Fruit fly (Drosophila melanogaster) whole organism, embryonic: ENCODE measurements around the gene Cht5.

Experiments
- C15 ChIP-seq: fragments of 200-800 bp; sonication (Bioruptor generic); IDR thresholded peaks from 3 replicates; pipeline ENCODE4 v1.3.6; 2022; ENCODE audit warnings: missing biosample characterization, missing genetic modification characterization
- CG10366 ChIP-seq: fragments of 200-800 bp; sonication (Bioruptor generic); IDR thresholded peaks from 2 replicates; pipeline ENCODE4 v1.3.6; 2022; ENCODE audit warnings: missing biosample characterization, missing genetic modification characterization
- CG10959 ChIP-seq: fragments of 200-800 bp; sonication (Bioruptor generic); IDR thresholded peaks from 2 replicates; pipeline ENCODE4 v1.3.6; 2022; ENCODE audit warnings: missing biosample characterization, missing genetic modification characterization
- CG10979 ChIP-seq: fragments of 200-800 bp; sonication (Bioruptor generic); optimal IDR thresholded peaks from 2 replicates; lab custom pipeline; 2018; ENCODE audit warnings: missing biosample characterization, mild to moderate bottlenecking, missing genetic modification characterization, moderate library complexity
- CG11560 ChIP-seq: fragments of 200-800 bp; sonication (Bioruptor generic); IDR thresholded peaks from 3 replicates; pipeline ENCODE4 v1.3.6; 2022; ENCODE audit warnings: missing biosample characterization, missing genetic modification characterization
- CG11696 ChIP-seq: fragments of 200-800 bp; sonication (Bioruptor generic); IDR thresholded peaks from 2 replicates; pipeline ENCODE4 v1.3.6; 2022; ENCODE audit warnings: missing biosample characterization, missing genetic modification characterization
- CG15073 ChIP-seq: fragments of 200-800 bp; sonication (Bioruptor generic); optimal IDR thresholded peaks from 2 replicates; lab custom pipeline; 2016; ENCODE audit warnings: missing biosample characterization, missing genetic modification characterization
- CG15269 ChIP-seq: fragments of 200-800 bp; sonication (Bioruptor generic); optimal IDR thresholded peaks from 2 replicates; lab custom pipeline; 2018; ENCODE audit warnings: missing biosample characterization, mild to moderate bottlenecking, missing genetic modification characterization, moderate library complexity
- CG15514 ChIP-seq: fragments of 200-800 bp; sonication (Bioruptor generic); optimal IDR thresholded peaks from 3 replicates; lab custom pipeline; 2017; ENCODE audit warnings: missing biosample characterization, missing genetic modification characterization, mild to moderate bottlenecking, moderate library complexity, missing genetic modification reagents
- CG18599 ChIP-seq: fragments of 200-800 bp; sonication (Bioruptor generic); optimal IDR thresholded peaks from 3 replicates; lab custom pipeline; 2017; ENCODE audit warnings: missing biosample characterization, missing genetic modification characterization, mild to moderate bottlenecking, moderate library complexity, missing genetic modification reagents
- CG6683 ChIP-seq: fragments of 200-800 bp; sonication (Bioruptor generic); optimal IDR thresholded peaks from 2 replicates; lab custom pipeline; 2017; ENCODE audit warnings: missing biosample characterization, mild to moderate bottlenecking, missing genetic modification characterization, missing genetic modification reagents
- CG6854 ChIP-seq: fragments of 200-800 bp; sonication (Bioruptor generic); optimal IDR thresholded peaks from 3 replicates; lab custom pipeline; 2017; ENCODE audit warnings: missing biosample characterization, mild to moderate bottlenecking, missing genetic modification characterization
- CG7372 ChIP-seq: fragments of 200-800 bp; sonication (Bioruptor generic); IDR thresholded peaks from 2 replicates; pipeline ENCODE4 v1.3.6; 2022; ENCODE audit warnings: missing biosample characterization, missing genetic modification characterization
- CG8089 ChIP-seq: fragments of 200-800 bp; sonication (Bioruptor generic); optimal IDR thresholded peaks from 3 replicates; lab custom pipeline; 2016; ENCODE audit warnings: missing biosample characterization, missing genetic modification characterization
- CG8388 ChIP-seq: fragments of 200-800 bp; sonication (Bioruptor generic); optimal IDR thresholded peaks from 2 replicates; lab custom pipeline; 2019; ENCODE audit warnings: missing biosample characterization, mild to moderate bottlenecking, missing genetic modification characterization, moderate library complexity
- CHES-1-like ChIP-seq: fragments of 200-800 bp; sonication (Bioruptor generic); optimal IDR thresholded peaks from 2 replicates; lab custom pipeline; 2016; ENCODE audit warnings: missing biosample characterization, missing genetic modification characterization
- D19B ChIP-seq: fragments of 200-800 bp; sonication (Bioruptor generic); optimal IDR thresholded peaks from 2 replicates; lab custom pipeline; 2017; ENCODE audit warnings: missing biosample characterization, mild to moderate bottlenecking, missing genetic modification characterization
- Ets97D ChIP-seq: fragments of 200-800 bp; sonication (Bioruptor generic); optimal IDR thresholded peaks from 3 replicates; lab custom pipeline; 2016; ENCODE audit warnings: missing biosample characterization, missing genetic modification characterization
- HHEX ChIP-seq: fragments of 200-800 bp; sonication (Bioruptor generic); optimal IDR thresholded peaks from 3 replicates; lab custom pipeline; 2017; ENCODE audit warnings: missing biosample characterization, mild to moderate bottlenecking, missing genetic modification characterization, missing genetic modification reagents
- HLHmδ ChIP-seq: fragments of 200-800 bp; sonication (Bioruptor generic); optimal IDR thresholded peaks from 2 replicates; lab custom pipeline; 2018; ENCODE audit warnings: missing biosample characterization, mild to moderate bottlenecking, missing genetic modification characterization, moderate library complexity
- Hr51 ChIP-seq, 2 experiments: fragments of 200-800 bp; sonication (Bioruptor generic); optimal IDR thresholded peaks; 2 replicates in 1 of 2; 3 replicates in 1 of 2; lab custom pipeline; 2016 to 2018; ENCODE audit warnings: missing biosample characterization in 2 of 2, missing genetic modification characterization in 2 of 2, mild to moderate bottlenecking in 1 of 2, moderate library complexity in 1 of 2
- Hsf ChIP-seq: fragments of 200-800 bp; sonication (Bioruptor generic); optimal IDR thresholded peaks from 3 replicates; lab custom pipeline; 2016; ENCODE audit warnings: missing biosample characterization, missing genetic modification characterization
- Kr ChIP-seq: fragments of 200-800 bp; sonication (Bioruptor generic); optimal IDR thresholded peaks from 2 replicates; lab custom pipeline; 2017; ENCODE audit warnings: missing biosample characterization, mild to moderate bottlenecking, missing genetic modification characterization
- MTF-1 ChIP-seq: fragments of 200-800 bp; sonication (Bioruptor generic); optimal IDR thresholded peaks from 2 replicates; lab custom pipeline; 2018; ENCODE audit warnings: missing biosample characterization, mild to moderate bottlenecking, missing genetic modification characterization, borderline replicate concordance
- Mad ChIP-seq: fragments of 200-800 bp; sonication (Bioruptor generic); optimal IDR thresholded peaks from 2 replicates; lab custom pipeline; 2016; ENCODE audit warnings: missing biosample characterization, missing genetic modification characterization
- eyg ChIP-seq: fragments of 200-800 bp; sonication (Bioruptor generic); optimal IDR thresholded peaks from 3 replicates; lab custom pipeline; 2016; ENCODE audit warnings: missing biosample characterization, missing genetic modification characterization
- gce ChIP-seq: fragments of 200-800 bp; sonication (Bioruptor generic); IDR thresholded peaks from 3 replicates; pipeline ENCODE4 v1.3.6; 2022; ENCODE audit warnings: missing biosample characterization, missing genetic modification characterization
- gem ChIP-seq: fragments of 200-800 bp; sonication (Bioruptor generic); optimal IDR thresholded peaks from 2 replicates; lab custom pipeline; 2019; ENCODE audit warnings: missing biosample characterization, mild to moderate bottlenecking, missing genetic modification characterization, moderate library complexity
- gsb ChIP-seq: fragments of 200-800 bp; sonication (Bioruptor generic); IDR thresholded peaks from 2 replicates; pipeline ENCODE4 v1.3.6; 2022; ENCODE audit warnings: missing biosample characterization, missing genetic modification characterization
- insv ChIP-seq, 2 experiments: fragments of 200-800 bp; sonication (Bioruptor generic); optimal IDR thresholded peaks; 3 replicates each; lab custom pipeline; 2016 to 2018; ENCODE audit warnings: missing biosample characterization in 2 of 2, missing genetic modification characterization in 2 of 2
- kah ChIP-seq: fragments of 200-800 bp; sonication (Bioruptor generic); optimal IDR thresholded peaks from 2 replicates; lab custom pipeline; 2018; ENCODE audit warnings: missing biosample characterization, mild to moderate bottlenecking, missing genetic modification characterization
- kay ChIP-seq: fragments of 200-800 bp; sonication (Bioruptor generic); optimal IDR thresholded peaks from 2 replicates; lab custom pipeline; 2016; ENCODE audit warnings: missing biosample characterization, missing genetic modification characterization
- klu ChIP-seq: fragments of 200-800 bp; sonication (Bioruptor generic); IDR thresholded peaks from 2 replicates; pipeline ENCODE4 v1.3.6; 2022; ENCODE audit warnings: missing biosample characterization, missing genetic modification characterization
- luna ChIP-seq: fragments of 200-800 bp; sonication (Bioruptor generic); optimal IDR thresholded peaks from 2 replicates; lab custom pipeline; 2016; ENCODE audit warnings: missing biosample characterization, missing genetic modification characterization
- mld ChIP-seq: fragments of 200-800 bp; sonication (Bioruptor generic); IDR thresholded peaks from 3 replicates; pipeline ENCODE4 v1.3.6; 2022; ENCODE audit warnings: missing biosample characterization, missing genetic modification characterization; ENCODE audit not compliant: partially characterized antibody
- otp ChIP-seq: fragments of 200-800 bp; sonication (Bioruptor generic); IDR thresholded peaks from 3 replicates; pipeline ENCODE4, ENCODE4 v1.3.6; 2022; ENCODE audit warnings: missing biosample characterization, missing genetic modification characterization
- sc ChIP-seq, 3 experiments: fragments of >200 bp in 2 of 3; fragments of 200-800 bp in 1 of 3; sonication (Bioruptor generic) in 1 of 3; optimal IDR thresholded peaks; 2 replicates in 2 of 3; 3 replicates in 1 of 3; lab custom pipeline; 2017; ENCODE audit warnings: mild to moderate bottlenecking in 1 of 3, missing biosample characterization in 1 of 3, missing genetic modification characterization in 1 of 3, missing genetic modification reagents in 1 of 3
- scrt ChIP-seq: fragments of 200-800 bp; sonication (Bioruptor generic); optimal IDR thresholded peaks from 2 replicates; lab custom pipeline; 2018; ENCODE audit warnings: missing biosample characterization, mild to moderate bottlenecking, missing genetic modification characterization, moderate library complexity
- sd ChIP-seq: fragments of 200-800 bp; sonication (Bioruptor generic); optimal IDR thresholded peaks from 3 replicates; lab custom pipeline; 2018; ENCODE audit warnings: missing biosample characterization, mild to moderate bottlenecking, missing genetic modification characterization, moderate library complexity
- slp2 ChIP-seq: fragments of 200-800 bp; sonication (Bioruptor generic); optimal IDR thresholded peaks from 2 replicates; lab custom pipeline; 2016; ENCODE audit warnings: missing biosample characterization, missing genetic modification characterization
- stc ChIP-seq: fragments of 200-800 bp; sonication (Bioruptor generic); IDR thresholded peaks from 2 replicates; pipeline ENCODE4 v1.3.6; 2022; ENCODE audit warnings: missing biosample characterization, missing genetic modification characterization
- stwl ChIP-seq: fragments of 200-800 bp; sonication (Bioruptor generic); optimal IDR thresholded peaks from 3 replicates; lab custom pipeline; 2018; ENCODE audit warnings: missing biosample characterization, mild to moderate bottlenecking, missing genetic modification characterization, moderate library complexity
- trh ChIP-seq: fragments of 200-800 bp; sonication (Bioruptor generic); optimal IDR thresholded peaks from 2 replicates; lab custom pipeline; 2016; ENCODE audit warnings: missing biosample characterization, missing genetic modification characterization
- ttk ChIP-seq: fragments of 200-800 bp; sonication (Bioruptor generic); IDR thresholded peaks from 2 replicates; pipeline ENCODE4 v2.1.2; 2022; ENCODE audit warnings: missing biosample characterization, missing genetic modification characterization
- twi ChIP-seq: fragments of 200-800 bp; optimal IDR thresholded peaks from 2 replicates; lab custom pipeline; 2019; ENCODE audit warnings: missing biosample characterization, mild to moderate bottlenecking, missing genetic modification characterization, moderate library complexity
- vfl ChIP-seq: fragments of 200-800 bp; sonication (Bioruptor generic); optimal IDR thresholded peaks from 2 replicates; lab custom pipeline; 2016; ENCODE audit warnings: missing biosample characterization, missing genetic modification characterization
- wor ChIP-seq: fragments of 200-800 bp; sonication (Bioruptor generic); IDR thresholded peaks from 2 replicates; pipeline ENCODE4 v1.3.6; 2022; ENCODE audit warnings: missing biosample characterization, missing genetic modification characterization
- zen2 ChIP-seq: fragments of 200-800 bp; sonication (Bioruptor generic); IDR thresholded peaks from 3 replicates; pipeline ENCODE4 v1.3.6; 2022; ENCODE audit warnings: missing biosample characterization, missing genetic modification characterization; ENCODE audit not compliant: partially characterized antibody

The Cht5 gene

dm6 chr3R:13817480-13818305, 50.3 kb downstream of the Cht5 start (continued):
- TF ChIP-seq HHEX (GFP tag; lab: Kevin White, UChicago), result peak; percentile 11
- no peak for TF ChIP-seq Mad (GFP tag; lab: Kevin White, UChicago)
- no peak for TF ChIP-seq sd (tag; lab: Kevin White, UChicago)
- no peak for TF ChIP-seq CG6683 (GFP tag; lab: Kevin White, UChicago)
- TF ChIP-seq Hsf (GFP tag; lab: Kevin White, UChicago), result no peak
- TF ChIP-seq CG11560 (tag; lab: Robert Waterston, UW), result no peak
- TF ChIP-seq HLHmδ (GFP tag; lab: Kevin White, UChicago), result no peak
- TF ChIP-seq wor (GFP tag; lab: Robert Waterston, UW), result peak; percentile 81
- TF ChIP-seq trh (GFP tag; lab: Kevin White, UChicago), result no peak
- TF ChIP-seq vfl (GFP tag; lab: Kevin White, UChicago), result no peak
- TF ChIP-seq Hr51 (GFP tag; optimal IDR thresholded peaks at IDR 0.05; lab: Kevin White, UChicago), result peak in 1 of 2 experiments; percentile 73
- no peak for TF ChIP-seq insv (GFP tag; optimal IDR thresholded peaks at IDR 0.05; lab: Kevin White, UChicago)
- no peak for TF ChIP-seq MTF-1 (GFP tag; lab: Kevin White, UChicago)
- TF ChIP-seq D19B (GFP tag; lab: Kevin White, UChicago), result no peak
- TF ChIP-seq gsb (GFP tag; lab: Robert Waterston, UW), result no peak
- TF ChIP-seq zen2, result no peak
- TF ChIP-seq kay (GFP tag; lab: Kevin White, UChicago), result peak; percentile 50
- peak; percentile 82 for TF ChIP-seq CG10979 (tag; lab: Kevin White, UChicago)
- TF ChIP-seq kah (GFP tag; lab: Kevin White, UChicago), result peak; percentile 9
- peak; percentile 59 for TF ChIP-seq CG10366
- TF ChIP-seq gce (GFP tag; lab: Robert Waterston, UW), result peak; percentile 57; the same call in 1 of the 3 replicates
- no peak for TF ChIP-seq mld (GFP tag; lab: Robert Waterston, UW)
- TF ChIP-seq CG7372 (GFP tag; lab: Robert Waterston, UW), result peak; percentile 27; the same call in 1 of the 2 replicates
- no peak for TF ChIP-seq CG15073 (GFP tag; lab: Kevin White, UChicago)
- TF ChIP-seq stwl, result no peak
- TF ChIP-seq CG18599 (GFP tag; lab: Kevin White, UChicago), result peak; percentile 23
- TF ChIP-seq twi (tag; lab: Kevin White, UChicago), result peak; percentile 6
- no peak for TF ChIP-seq CG15514 (GFP tag; lab: Kevin White, UChicago)
- TF ChIP-seq CG11696 (GFP tag; lab: Robert Waterston, UW), result no peak
- TF ChIP-seq scrt (GFP tag; lab: Kevin White, UChicago), result peak; percentile 16
- peak; percentile 5 for TF ChIP-seq CHES-1-like
- TF ChIP-seq klu, result no peak
- TF ChIP-seq CG10959, result no peak
- no peak for TF ChIP-seq CG6854 (GFP tag; lab: Kevin White, UChicago)
- TF ChIP-seq luna (GFP tag; lab: Kevin White, UChicago), result no peak
- TF ChIP-seq otp (GFP tag; lab: Robert Waterston, UW), result peak; percentile 43; the same call in 1 of the 3 replicates
- no peak for TF ChIP-seq slp2 (GFP tag; lab: Kevin White, UChicago)
- no peak for TF ChIP-seq Kr
- TF ChIP-seq sc (optimal IDR thresholded peaks at IDR 0.05; lab: Kevin White, UChicago), result no peak
- peak; percentile 78 for TF ChIP-seq sc (GFP tag; optimal IDR thresholded peaks at IDR 0.05; lab: Kevin White, UChicago)
- no peak for TF ChIP-seq eyg (GFP tag; lab: Kevin White, UChicago)
- TF ChIP-seq Ets97D (GFP tag; lab: Kevin White, UChicago), result no peak
- peak; percentile 7 for TF ChIP-seq CG8089 (GFP tag; lab: Kevin White, UChicago)
- 0 out of 2 replicates have a peak, but pooled peaks have one; percentile 42 for TF ChIP-seq stc (GFP tag; lab: Robert Waterston, UW)
- no peak for TF ChIP-seq C15 (GFP tag; lab: Robert Waterston, UW)
- TF ChIP-seq gem, result peak; percentile 85
- peak; percentile 64 for TF ChIP-seq ttk (GFP tag; lab: Robert Waterston, UW)
- TF ChIP-seq CG15269 (tag; lab: Kevin White, UChicago), result peak; percentile 64
- TF ChIP-seq CG8388, result peak; percentile 81
